Fruit fly (Drosophila melanogaster): ENCODE data around the gene CG13312.
A peak's percentile ranks its signal among the peaks of the same experiment; 100 is the strongest.

The CG13312 gene

DNA sequence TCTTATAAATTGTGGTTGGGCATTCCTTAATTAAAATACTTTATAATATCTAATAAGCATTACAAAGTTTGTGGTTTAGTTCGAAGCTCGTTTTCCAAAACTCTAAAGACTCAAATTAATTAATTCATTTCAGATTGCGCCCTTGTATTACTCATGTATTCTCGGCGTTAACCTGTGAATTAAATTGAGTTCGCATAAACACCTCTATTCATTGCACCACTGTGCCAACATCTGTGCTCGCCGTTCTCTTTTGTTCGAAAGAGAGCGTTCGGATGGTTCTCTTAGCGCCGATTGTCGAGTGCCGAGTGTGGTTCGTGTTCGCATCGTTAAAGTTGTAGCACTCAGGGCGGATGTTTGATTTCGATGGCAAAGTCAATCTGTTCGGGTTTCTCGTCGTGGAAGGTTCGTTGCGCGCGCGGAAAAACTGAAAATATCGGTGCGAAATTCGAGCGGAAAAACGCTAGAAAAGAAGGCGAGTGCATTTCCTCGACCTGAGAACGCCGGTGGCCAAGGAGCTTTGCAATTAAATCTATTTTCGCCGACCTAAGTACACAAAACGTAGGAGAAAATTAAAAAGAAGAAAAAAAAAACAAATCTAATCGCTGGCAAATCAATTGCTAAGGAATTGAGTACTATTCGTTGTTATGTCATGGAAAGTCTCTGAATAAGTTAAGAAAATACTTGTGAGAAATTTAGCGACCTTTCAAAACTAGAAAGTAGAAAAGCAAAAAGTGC lies 20.3 kb upstream of the CG13312 start, which contains the start of gene dally (continued):
- TF ChIP-seq her (GFP tag; optimal IDR thresholded peaks at IDR 0.05) (peak; percentile 31), CG10959 (GFP tag; IDR thresholded peaks at IDR 0.05) (no peak), Chrac-16 (GFP tag; optimal IDR thresholded peaks at IDR 0.05) (no peak), Spps (tag; optimal IDR thresholded peaks at IDR 0.05) (no peak), Hsf (GFP tag; optimal IDR thresholded peaks at IDR 0.05) (no peak), run (tag; optimal IDR thresholded peaks at IDR 0.05) (no peak), CG7928 (GFP tag; optimal IDR thresholded peaks at IDR 0.05) (no peak), Ada2b (GFP tag; IDR thresholded peaks at IDR 0.05) (no peak), crol (GFP tag; IDR thresholded peaks at IDR 0.05) (peak; percentile 30; the same call in 1 of the 2 replicates), CG11456 (GFP tag; IDR thresholded peaks at IDR 0.05) (no peak), Dp (GFP tag; optimal IDR thresholded peaks at IDR 0.05) (no peak), CG11398 (GFP tag; optimal IDR thresholded peaks at IDR 0.05) (peak; percentile 3), CG15601 (tag; optimal IDR thresholded peaks at IDR 0.05) (peak; percentile 28), CG6272 (GFP tag; IDR thresholded peaks at IDR 0.05) (no peak), H15 (GFP tag; IDR thresholded peaks at IDR 0.05) (no peak), shn (GFP tag; optimal IDR thresholded peaks at IDR 0.05) (no peak), CG12236 (GFP tag; optimal IDR thresholded peaks at IDR 0.05) (no peak), ci (GFP tag; IDR thresholded peaks at IDR 0.05) (peak; percentile 75; the same call in 2 of the 3 replicates), CG18599 (GFP tag; optimal IDR thresholded peaks at IDR 0.05) (peak; percentile 45), ttk (GFP tag; IDR thresholded peaks at IDR 0.05) (peak; percentile 5; the same call in 1 of the 2 replicates), Sry-δ (GFP tag; optimal IDR thresholded peaks at IDR 0.05) (no peak), CG15269 (tag; optimal IDR thresholded peaks at IDR 0.05) (peak; percentile 1), ERR (GFP tag; optimal IDR thresholded peaks at IDR 0.05) (no peak), CG3163 (GFP tag; optimal IDR thresholded peaks at IDR 0.05) (peak; percentile 99), Poxn (GFP tag; IDR thresholded peaks at IDR 0.05) (no peak), CG4854 (GFP tag; optimal IDR thresholded peaks at IDR 0.05) (no peak), Bdp1 (GFP tag; optimal IDR thresholded peaks at IDR 0.05) (no peak), trh (GFP tag; optimal IDR thresholded peaks at IDR 0.05) (no peak), CG10543 (GFP tag; optimal IDR thresholded peaks at IDR 0.05) (peak; percentile 73), eyg (GFP tag; optimal IDR thresholded peaks at IDR 0.05) (no peak), ash1 (GFP tag; optimal IDR thresholded peaks at IDR 0.05) (no peak), row (GFP tag; IDR thresholded peaks at IDR 0.05) (peak; percentile 81), CG15011 (GFP tag; optimal IDR thresholded peaks at IDR 0.05) (no peak), fru (optimal IDR thresholded peaks at IDR 0.05) (no peak), mld (GFP tag; IDR thresholded peaks at IDR 0.05; ENCODE audit: partially characterized antibody) (no peak; the same call in 2 of the 3 replicates), gcm (GFP tag; optimal IDR thresholded peaks at IDR 0.05) (peak; percentile 34), CG10267 (tag; optimal IDR thresholded peaks at IDR 0.05) (peak; percentile 7), Max (GFP tag; optimal IDR thresholded peaks at IDR 0.05) (no peak), cad (GFP tag; optimal IDR thresholded peaks at IDR 0.05) (no peak), lmd (GFP tag; IDR thresholded peaks at IDR 0.05) (no peak), Neu2 (GFP tag; optimal IDR thresholded peaks at IDR 0.05; ENCODE audit: borderline replicate concordance) (no peak), Sry-β (GFP tag; optimal IDR thresholded peaks at IDR 0.05) (no peak), CG2129 (GFP tag; IDR thresholded peaks at IDR 0.05; ENCODE audit: partially characterized antibody) (no peak), ftz-f1 (GFP tag; optimal IDR thresholded peaks at IDR 0.05) (peak; percentile 44), CG2116 (GFP tag; optimal IDR thresholded peaks at IDR 0.05) (no peak), NC2β (GFP tag; optimal IDR thresholded peaks at IDR 0.05) (no peak), mam (GFP tag; optimal IDR thresholded peaks at IDR 0.05) (no peak), D19B (GFP tag; optimal IDR thresholded peaks at IDR 0.05) (no peak), chinmo (GFP tag; IDR thresholded peaks at IDR 0.05; ENCODE audit: partially characterized antibody) (peak; percentile 88), CG10979 (tag; optimal IDR thresholded peaks at IDR 0.05) (peak; percentile 26), Elba2 (GFP tag; optimal IDR thresholded peaks at IDR 0.05) (no peak)
